Fruit fly (Drosophila melanogaster) whole organism, embryonic: ENCODE results near the gene ana1.

ENCODE experiments used
- Antp ChIP-seq: fragments of 200-800 bp; sonication (Bioruptor generic); optimal IDR thresholded peaks from 3 replicates; lab custom pipeline; 2016; ENCODE audit warnings: missing biosample characterization, missing genetic modification characterization
- Asciz ChIP-seq: fragments of 200-800 bp; sonication (Bioruptor generic); optimal IDR thresholded peaks from 2 replicates; lab custom pipeline; 2017; ENCODE audit warnings: missing biosample characterization, mild to moderate bottlenecking, missing genetic modification characterization, missing genetic modification reagents
- BtbVII ChIP-seq: fragments of 200-800 bp; sonication (Bioruptor generic); optimal IDR thresholded peaks from 3 replicates; lab custom pipeline; 2017; ENCODE audit warnings: missing biosample characterization, mild to moderate bottlenecking, missing genetic modification characterization
- CG12391 ChIP-seq: fragments of 200-800 bp; sonication (Bioruptor generic); optimal IDR thresholded peaks from 3 replicates; lab custom pipeline; 2018; ENCODE audit warnings: missing biosample characterization, mild to moderate bottlenecking, missing genetic modification characterization, moderate library complexity
- CG13624 ChIP-seq: fragments of 200-800 bp; sonication (Bioruptor generic); optimal IDR thresholded peaks from 2 replicates; lab custom pipeline; 2016; ENCODE audit warnings: missing biosample characterization, missing genetic modification characterization
- CG13894 ChIP-seq: fragments of 200-800 bp; sonication (Bioruptor generic); optimal IDR thresholded peaks from 3 replicates; lab custom pipeline; 2018; ENCODE audit warnings: missing biosample characterization, mild to moderate bottlenecking, missing genetic modification characterization, moderate library complexity
- CG14441 ChIP-seq: fragments of 200-800 bp; sonication (Bioruptor generic); IDR thresholded peaks from 2 replicates; pipeline ENCODE4 v1.3.6; 2022; ENCODE audit warnings: missing biosample characterization, missing genetic modification characterization
- CG15601 ChIP-seq: fragments of 200-800 bp; sonication (Bioruptor generic); optimal IDR thresholded peaks from 3 replicates; lab custom pipeline; 2019; ENCODE audit warnings: missing biosample characterization, mild to moderate bottlenecking, missing genetic modification characterization, moderate library complexity
- CG17359 ChIP-seq: fragments of 200-800 bp; sonication (Bioruptor generic); optimal IDR thresholded peaks from 3 replicates; lab custom pipeline; 2018; ENCODE audit warnings: missing biosample characterization, mild to moderate bottlenecking, missing genetic modification characterization, moderate library complexity
- CG2712 ChIP-seq: fragments of 200-800 bp; optimal IDR thresholded peaks from 3 replicates; lab custom pipeline; 2019; ENCODE audit warnings: missing biosample characterization, mild to moderate bottlenecking, missing genetic modification characterization, moderate library complexity
- CG31441 ChIP-seq: fragments of 200-800 bp; sonication (Bioruptor generic); IDR thresholded peaks from 2 replicates; pipeline ENCODE4 v1.3.6; 2022; ENCODE audit warnings: missing biosample characterization, missing genetic modification characterization
- CG32532 ChIP-seq: fragments of 200-800 bp; sonication (Bioruptor generic); IDR thresholded peaks from 2 replicates; pipeline ENCODE4 v1.3.6; 2022; ENCODE audit warnings: missing biosample characterization, missing genetic modification characterization
- CG33557 ChIP-seq: fragments of 200-800 bp; sonication (Bioruptor generic); optimal IDR thresholded peaks from 2 replicates; lab custom pipeline; 2019; ENCODE audit warnings: missing biosample characterization, mild to moderate bottlenecking, missing genetic modification characterization, moderate library complexity
- CG3407 ChIP-seq: fragments of 200-800 bp; sonication (Bioruptor generic); optimal IDR thresholded peaks from 2 replicates; lab custom pipeline; 2018; ENCODE audit warnings: missing biosample characterization, mild to moderate bottlenecking, missing genetic modification characterization
- CG4854 ChIP-seq: fragments of 200-800 bp; sonication (Bioruptor generic); optimal IDR thresholded peaks from 2 replicates; lab custom pipeline; 2016; ENCODE audit warnings: missing biosample characterization, missing genetic modification characterization, inconsistent platforms
- CG5180 ChIP-seq: fragments of 200-800 bp; sonication (Bioruptor generic); optimal IDR thresholded peaks from 3 replicates; lab custom pipeline; 2017; ENCODE audit warnings: missing biosample characterization, missing genetic modification characterization, mild to moderate bottlenecking, moderate library complexity, missing genetic modification reagents
- CG7839 ChIP-seq: fragments of 200-800 bp; sonication (Bioruptor generic); optimal IDR thresholded peaks from 3 replicates; lab custom pipeline; 2018; ENCODE audit warnings: missing biosample characterization, mild to moderate bottlenecking, missing genetic modification characterization, moderate library complexity
- CG8924 ChIP-seq: fragments of 200-800 bp; optimal IDR thresholded peaks from 3 replicates; lab custom pipeline; 2019; ENCODE audit warnings: missing biosample characterization, mild to moderate bottlenecking, missing genetic modification characterization, moderate library complexity
- CG9727 ChIP-seq: fragments of 200-800 bp; sonication (Bioruptor generic); optimal IDR thresholded peaks from 3 replicates; lab custom pipeline; 2017; ENCODE audit warnings: missing biosample characterization, mild to moderate bottlenecking, missing genetic modification characterization
- CG9797 ChIP-seq: fragments of 200-800 bp; sonication (Bioruptor generic); optimal IDR thresholded peaks from 3 replicates; lab custom pipeline; 2018; ENCODE audit warnings: missing biosample characterization, mild to moderate bottlenecking, missing genetic modification characterization
- CoRest ChIP-seq: fragments of 200-800 bp; sonication (Bioruptor generic); optimal IDR thresholded peaks from 3 replicates; lab custom pipeline; 2018; ENCODE audit warnings: missing biosample characterization, mild to moderate bottlenecking, missing genetic modification characterization, moderate library complexity
- D ChIP-seq, 2 experiments: fragments of 200-800 bp in 1 of 2; fragments of >200 bp in 1 of 2; sonication (Bioruptor generic) in 1 of 2; optimal IDR thresholded peaks; 2 replicates in 1 of 2; 3 replicates in 1 of 2; lab custom pipeline; 2017; ENCODE audit warnings: mild to moderate bottlenecking in 1 of 2, missing biosample characterization in 1 of 2, missing genetic modification characterization in 1 of 2, missing genetic modification reagents in 1 of 2
- Dp ChIP-seq: fragments of 200-800 bp; sonication (Bioruptor generic); optimal IDR thresholded peaks from 2 replicates; lab custom pipeline; 2018; ENCODE audit warnings: missing biosample characterization, mild to moderate bottlenecking, missing genetic modification characterization, moderate library complexity
- Ets97D ChIP-seq: fragments of 200-800 bp; sonication (Bioruptor generic); optimal IDR thresholded peaks from 3 replicates; lab custom pipeline; 2016; ENCODE audit warnings: missing biosample characterization, missing genetic modification characterization
- Gsc ChIP-seq: fragments of 200-800 bp; sonication (Bioruptor generic); IDR thresholded peaks from 2 replicates; pipeline ENCODE4 v1.3.6; 2022; ENCODE audit warnings: missing biosample characterization, missing genetic modification characterization
- Gug ChIP-seq: fragments of 200-800 bp; sonication (Bioruptor generic); IDR thresholded peaks from 4 replicates; pipeline ENCODE4 v1.3.6; 2022; ENCODE audit warnings: missing biosample characterization, missing genetic modification characterization
- HLH3B ChIP-seq: fragments of 200-800 bp; sonication (Bioruptor generic); IDR thresholded peaks from 2 replicates; pipeline ENCODE4 v1.3.6; 2022; ENCODE audit warnings: missing biosample characterization, missing genetic modification characterization
- Hr3 ChIP-seq: fragments of 200-800 bp; sonication (Bioruptor generic); optimal IDR thresholded peaks from 3 replicates; lab custom pipeline; 2016; ENCODE audit warnings: missing biosample characterization, missing genetic modification characterization
- Jarid2 ChIP-seq: fragments of 200-800 bp; sonication (Bioruptor generic); optimal IDR thresholded peaks from 3 replicates; lab custom pipeline; 2017; ENCODE audit warnings: mild to moderate bottlenecking, missing biosample characterization, missing genetic modification reagents, missing genetic modification characterization
- MESR4 ChIP-seq: fragments of 200-800 bp; sonication (Bioruptor generic); optimal IDR thresholded peaks from 2 replicates; lab custom pipeline; 2018; ENCODE audit warnings: missing biosample characterization, mild to moderate bottlenecking, missing genetic modification characterization, moderate library complexity
- Mrtf ChIP-seq: fragments of 200-800 bp; sonication (Bioruptor generic); IDR thresholded peaks from 3 replicates; pipeline ENCODE4 v1.3.6; 2022; ENCODE audit warnings: missing biosample characterization, missing genetic modification characterization
- NC2α ChIP-seq: fragments of 200-800 bp; sonication (Bioruptor generic); optimal IDR thresholded peaks from 2 replicates; lab custom pipeline; 2016; ENCODE audit warnings: missing biosample characterization, missing genetic modification characterization
- PHDP ChIP-seq: fragments of 200-800 bp; sonication (Bioruptor generic); optimal IDR thresholded peaks from 3 replicates; lab custom pipeline; 2018; ENCODE audit warnings: missing biosample characterization, mild to moderate bottlenecking, missing genetic modification characterization, moderate library complexity
- YL-1 ChIP-seq: fragments of 200-800 bp; sonication (Bioruptor generic); optimal IDR thresholded peaks from 3 replicates; lab custom pipeline; 2017; ENCODE audit warnings: missing biosample characterization, mild to moderate bottlenecking, missing genetic modification characterization
- al ChIP-seq: fragments of 200-800 bp; sonication (Bioruptor generic); IDR thresholded peaks from 2 replicates; pipeline ENCODE4 v1.3.6; 2022; ENCODE audit warnings: missing biosample characterization, missing genetic modification characterization
- ap ChIP-seq: fragments of 200-800 bp; sonication (Bioruptor generic); IDR thresholded peaks from 2 replicates; pipeline ENCODE4 v1.3.6; 2022; ENCODE audit warnings: missing biosample characterization, missing genetic modification characterization
- crol ChIP-seq: fragments of 200-800 bp; sonication (Bioruptor generic); IDR thresholded peaks from 2 replicates; pipeline ENCODE4 v1.3.6; 2022; ENCODE audit warnings: missing biosample characterization, missing genetic modification characterization
- fd96Cb ChIP-seq: fragments of 200-800 bp; sonication (Bioruptor generic); optimal IDR thresholded peaks from 2 replicates; lab custom pipeline; 2018; ENCODE audit warnings: missing biosample characterization, mild to moderate bottlenecking, missing genetic modification characterization, moderate library complexity
- hbn ChIP-seq: fragments of 200-800 bp; sonication (Bioruptor generic); IDR thresholded peaks from 2 replicates; pipeline ENCODE4 v1.3.6; 2022; ENCODE audit warnings: missing biosample characterization, missing genetic modification characterization; ENCODE audit not compliant: partially characterized antibody
- her ChIP-seq: fragments of 200-800 bp; sonication (Bioruptor generic); optimal IDR thresholded peaks from 2 replicates; lab custom pipeline; 2016; ENCODE audit warnings: missing biosample characterization, missing genetic modification characterization
- hth ChIP-seq: fragments of >200 bp; optimal IDR thresholded peaks from 2 replicates; lab custom pipeline; 2017; ENCODE audit warnings: inconsistent platforms
- lbe ChIP-seq: fragments of 200-800 bp; sonication (Bioruptor generic); optimal IDR thresholded peaks from 2 replicates; lab custom pipeline; 2016; ENCODE audit warnings: missing biosample characterization, mild to moderate bottlenecking, missing genetic modification characterization
- nau ChIP-seq: fragments of 200-800 bp; sonication (Bioruptor generic); optimal IDR thresholded peaks from 3 replicates; lab custom pipeline; 2017; ENCODE audit warnings: missing biosample characterization, mild to moderate bottlenecking, missing genetic modification characterization, missing genetic modification reagents
- nmo ChIP-seq: fragments of 200-800 bp; sonication (Bioruptor generic); optimal IDR thresholded peaks from 2 replicates; lab custom pipeline; 2018; ENCODE audit warnings: missing biosample characterization, mild to moderate bottlenecking, missing genetic modification characterization, moderate library complexity
- psq ChIP-seq: fragments of 200-800 bp; sonication (Bioruptor generic); optimal IDR thresholded peaks from 2 replicates; lab custom pipeline; 2017; ENCODE audit warnings: missing biosample characterization, missing genetic modification characterization
- shn ChIP-seq: fragments of 200-800 bp; sonication (Bioruptor generic); optimal IDR thresholded peaks from 3 replicates; lab custom pipeline; 2016; ENCODE audit warnings: missing biosample characterization, missing genetic modification characterization
- unpg ChIP-seq: fragments of 200-800 bp; sonication (Bioruptor generic); optimal IDR thresholded peaks from 3 replicates; lab custom pipeline; 2018; ENCODE audit warnings: missing biosample characterization, mild to moderate bottlenecking, missing genetic modification characterization, moderate library complexity
- vnd ChIP-seq: fragments of 200-800 bp; sonication (Bioruptor generic); IDR thresholded peaks from 3 replicates; pipeline ENCODE4 v1.3.6; 2022; ENCODE audit warnings: missing biosample characterization, missing genetic modification characterization; ENCODE audit not compliant: partially characterized antibody
- wdn ChIP-seq: fragments of 200-800 bp; sonication (Bioruptor generic); IDR thresholded peaks from 2 replicates; pipeline ENCODE4 v1.3.6; 2022; ENCODE audit warnings: missing biosample characterization, missing genetic modification characterization
- wor ChIP-seq: fragments of 200-800 bp; sonication (Bioruptor generic); IDR thresholded peaks from 2 replicates; pipeline ENCODE4 v1.3.6; 2022; ENCODE audit warnings: missing biosample characterization, missing genetic modification characterization
- zfh1 ChIP-seq: fragments of 200-800 bp; sonication (Bioruptor generic); IDR thresholded peaks from 3 replicates; pipeline ENCODE4 v1.3.6; 2022; ENCODE audit warnings: missing biosample characterization, missing genetic modification characterization

Gene ana1

DNA sequence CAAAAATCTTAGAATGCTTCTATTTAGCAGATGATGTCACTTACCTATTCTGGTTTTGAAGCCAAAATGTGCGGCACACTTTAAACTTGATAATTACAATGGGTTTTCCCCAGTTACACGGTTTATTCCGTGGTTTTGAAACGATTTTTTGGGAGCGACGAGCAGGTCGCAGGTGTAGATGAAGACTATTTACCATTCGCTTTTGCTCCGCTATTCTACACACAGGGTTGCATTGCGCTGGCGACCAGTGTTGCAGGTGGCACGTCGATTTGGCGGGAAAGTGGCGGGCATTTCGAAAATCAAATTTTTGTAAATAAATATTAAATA lies 52.3 kb downstream of the ana1 start, which contains the start of gene REPTOR (continued):
- no peak for TF ChIP-seq CG3407
- TF ChIP-seq CG17359 (tag; lab: Kevin White, UChicago), result peak; percentile 42
- peak; percentile 10 for TF ChIP-seq nmo (GFP tag; lab: Kevin White, UChicago)
- peak; percentile 44 for TF ChIP-seq CG12391 (tag; lab: Kevin White, UChicago)
- peak; percentile 100 for TF ChIP-seq psq
- TF ChIP-seq CoRest (tag; lab: Kevin White, UChicago), result peak; percentile 11
- TF ChIP-seq CG2712 (tag; lab: Kevin White, UChicago), result peak; percentile 27
- TF ChIP-seq shn (GFP tag; lab: Kevin White, UChicago), result no peak
- no peak for TF ChIP-seq CG14441 (GFP tag; lab: Robert Waterston, UW)
- no peak for TF ChIP-seq Hr3 (GFP tag; lab: Kevin White, UChicago)
- TF ChIP-seq Jarid2 (GFP tag; lab: Kevin White, UChicago), result peak; percentile 68
- peak; percentile 32 for TF ChIP-seq CG7839 (tag; lab: Kevin White, UChicago)
- TF ChIP-seq CG33557 (GFP tag; lab: Kevin White, UChicago), result peak; percentile 21
- TF ChIP-seq CG4854 (GFP tag; lab: Kevin White, UChicago), result no peak
- peak; percentile 55 for TF ChIP-seq BtbVII (GFP tag; lab: Kevin White, UChicago)
- no peak for TF ChIP-seq ap (GFP tag; lab: Robert Waterston, UW)
- peak; percentile 66 for TF ChIP-seq YL-1 (GFP tag; lab: Kevin White, UChicago)
- TF ChIP-seq CG9727 (GFP tag; lab: Kevin White, UChicago), result no peak
- no peak for TF ChIP-seq CG32532
- TF ChIP-seq NC2α (GFP tag; lab: Kevin White, UChicago), result no peak
- TF ChIP-seq Gsc, result no peak
- peak; percentile 15 for TF ChIP-seq CG15601 (tag; lab: Kevin White, UChicago)
- TF ChIP-seq CG31441 (GFP tag; lab: Robert Waterston, UW), result no peak
- no peak for TF ChIP-seq fd96Cb (tag; lab: Kevin White, UChicago)
- TF ChIP-seq MESR4 (GFP tag; lab: Kevin White, UChicago), result peak; percentile 81
- no peak for TF ChIP-seq wor (GFP tag; lab: Robert Waterston, UW)
- TF ChIP-seq crol (GFP tag; lab: Robert Waterston, UW), result no peak
- TF ChIP-seq Asciz, result peak; percentile 35
- TF ChIP-seq Gug, result no peak
- TF ChIP-seq CG9797 (GFP tag; lab: Kevin White, UChicago), result peak; percentile 24
- no peak for TF ChIP-seq Mrtf
- TF ChIP-seq al, result no peak
- peak; percentile 99 for TF ChIP-seq Dp (GFP tag; lab: Kevin White, UChicago)
- peak; percentile 51 for TF ChIP-seq CG13624 (GFP tag; lab: Kevin White, UChicago)
- no peak for TF ChIP-seq Antp
- no peak for TF ChIP-seq HLH3B
- TF ChIP-seq hbn (GFP tag; lab: Robert Waterston, UW), result no peak
- TF ChIP-seq D (optimal IDR thresholded peaks at IDR 0.05; lab: Kevin White, UChicago), result no peak
- peak; percentile 5 for TF ChIP-seq D (GFP tag; optimal IDR thresholded peaks at IDR 0.05; lab: Kevin White, UChicago)
- TF ChIP-seq her, result peak; percentile 12
- TF ChIP-seq nau (GFP tag; lab: Kevin White, UChicago), result peak; percentile 12
- TF ChIP-seq zfh1 (GFP tag; lab: Robert Waterston, UW), result no peak
- peak; percentile 53 for TF ChIP-seq lbe (GFP tag; lab: Kevin White, UChicago)
- TF ChIP-seq CG5180 (GFP tag; lab: Kevin White, UChicago), result peak; percentile 7
- peak; percentile 44 for TF ChIP-seq Ets97D (GFP tag; lab: Kevin White, UChicago)
- TF ChIP-seq vnd (GFP tag; lab: Robert Waterston, UW), result no peak
- TF ChIP-seq wdn (GFP tag; lab: Robert Waterston, UW), result no peak
- TF ChIP-seq PHDP (tag; lab: Kevin White, UChicago), result no peak
- TF ChIP-seq hth (lab: Kevin White, UChicago), result no peak
- TF ChIP-seq CG8924 (tag; lab: Kevin White, UChicago), result peak; percentile 49
- peak; percentile 28 for TF ChIP-seq unpg (GFP tag; lab: Kevin White, UChicago)
- peak; percentile 68 for TF ChIP-seq CG13894 (tag; lab: Kevin White, UChicago)
